Worm (Caenorhabditis elegans) whole organism, dauer: ENCODE results near the gene lact-7.

Source experiments
- unc-62 ChIP-seq: sonication (generic microtip); optimal IDR thresholded peaks from 2 replicates; lab custom pipeline; 2017; ENCODE audit warnings: missing biosample characterization, missing genetic modification reagents, missing genetic modification characterization

Gene lact-7

ce11 chrX:11745821-11746485 lies 13.0 kb upstream of the lact-7 start, which contains the start of gene C40H5.2:
C40H5.2 (plus strand) TSS chrX:11746076.
- TF ChIP-seq unc-62 = no peak

- TF ChIP-seq unc-62 = no peak
Observed at ce11 chrX:11752289-11752688, 6.6 kb upstream of the lact-7 start.

- TF ChIP-seq unc-62 = no peak
Observed at ce11 chrX:11753155-11753554, 5.8 kb upstream of the lact-7 start.

- no peak for TF ChIP-seq unc-62
Observed at ce11 chrX:11757666-11758065, 1.2 kb upstream of the lact-7 start.

ce11 chrX:11765860-11766259 lies 7.0 kb downstream of the lact-7 start:
- no peak for TF ChIP-seq unc-62

- TF ChIP-seq unc-62 = no peak
Observed at ce11 chrX:11766432-11766831, 7.5 kb downstream of the lact-7 start.

- TF ChIP-seq unc-62 = no peak
Observed at ce11 chrX:11769278-11769677, 10.4 kb downstream of the lact-7 start, which contains the start of gene ttx-3. ttx-3 (minus strand) TSS chrX:11769378.

ce11 chrX:11784230-11784629 lies 25.3 kb downstream of the lact-7 start, which contains the start of gene Y102F5A.1:
Y102F5A.1 (minus strand) TSS chrX:11784330.
- no peak for TF ChIP-seq unc-62

ce11 chrX:11790600-11790999 lies 31.7 kb downstream of the lact-7 start:
- TF ChIP-seq unc-62 = no peak

ce11 chrX:11791364-11792221 lies 32.7 kb downstream of the lact-7 start:
- TF ChIP-seq unc-62 = no peak

ce11 chrX:11792730-11793129 lies 33.8 kb downstream of the lact-7 start:
- TF ChIP-seq unc-62 = no peak

- TF ChIP-seq unc-62 = no peak
Observed at ce11 chrX:11798057-11798555, 39.2 kb downstream of the lact-7 start, which contains the start of gene rsd-3. rsd-3 (plus strand) TSS chrX:11798505.

ce11 chrX:11804057-11804456 lies 45.1 kb downstream of the lact-7 start, which contains the start of gene C34E11.4:
C34E11.4 (plus strand) TSS chrX:11804210.
- TF ChIP-seq unc-62 = no peak

- TF ChIP-seq unc-62 = no peak
Observed at ce11 chrX:11806175-11806853, 47.4 kb downstream of the lact-7 start.
